Fruit fly (Drosophila melanogaster): ENCODE results near the gene CG17242.

CG17242 gene

DNA sequence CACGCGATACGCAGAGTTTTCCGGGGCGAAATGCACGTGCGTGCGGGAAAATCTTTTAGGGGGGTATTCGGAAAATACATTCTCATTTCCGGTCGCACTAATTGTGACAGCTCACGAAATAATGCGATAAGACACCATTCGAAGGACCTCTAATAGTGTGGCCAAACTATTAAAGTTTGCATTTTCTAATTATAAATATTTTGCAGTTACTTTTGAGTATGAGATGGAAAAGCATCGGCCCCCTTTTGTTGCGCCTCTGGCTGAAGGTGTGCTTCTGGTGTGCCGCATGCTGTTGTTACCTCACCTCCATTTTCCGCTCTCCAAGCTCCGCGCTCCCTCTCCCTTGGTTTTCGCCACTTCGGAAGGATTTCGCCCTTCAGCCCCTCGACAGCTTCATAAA, 45.2 kb upstream of the CG17242 start (continued):
- TF ChIP-seq ttk (GFP tag; IDR thresholded peaks at IDR 0.05) (0 out of 2 replicates have a peak, but pooled peaks have one; percentile 31), CG12299 (tag; optimal IDR thresholded peaks at IDR 0.05) (no peak), Sry-β (GFP tag; optimal IDR thresholded peaks at IDR 0.05) (no peak), Rx (GFP tag; IDR thresholded peaks at IDR 0.05) (no peak), CG11695 (GFP tag; IDR thresholded peaks at IDR 0.05) (0 out of 3 replicates have a peak, but pooled peaks have one; percentile 13), CG30431 (GFP tag; optimal IDR thresholded peaks at IDR 0.05) (no peak), maf-S (GFP tag; optimal IDR thresholded peaks at IDR 0.05) (no peak), E2f2 (GFP tag; IDR thresholded peaks at IDR 0.05) (no peak), CG6765 (GFP tag; optimal IDR thresholded peaks at IDR 0.05) (no peak), cg (GFP tag; optimal IDR thresholded peaks at IDR 0.05) (no peak), CG2678 (tag; optimal IDR thresholded peaks at IDR 0.05) (peak; percentile 36), CG9215 (GFP tag; IDR thresholded peaks at IDR 0.05) (peak; percentile 31; the same call in 1 of the 2 replicates), abd-A (tag; optimal IDR thresholded peaks at IDR 0.05) (no peak), cato (GFP tag; optimal IDR thresholded peaks at IDR 0.05; ENCODE audit: borderline replicate concordance) (no peak), Meics (GFP tag; optimal IDR thresholded peaks at IDR 0.05) (peak; percentile 5), CG4707 (GFP tag; optimal IDR thresholded peaks at IDR 0.05) (no peak), slbo (GFP tag; IDR thresholded peaks at IDR 0.05) (peak; percentile 39; the same call in 1 of the 2 replicates), dysf (GFP tag; IDR thresholded peaks at IDR 0.05) (peak; percentile 52; the same call in 1 of the 3 replicates), CG18599 (GFP tag; optimal IDR thresholded peaks at IDR 0.05) (peak; percentile 68), CG3407 (GFP tag; optimal IDR thresholded peaks at IDR 0.05) (no peak), gfzf (GFP tag; optimal IDR thresholded peaks at IDR 0.05) (no peak), sna (GFP tag; IDR thresholded peaks at IDR 0.05; ENCODE audit: partially characterized antibody) (no peak), sob (GFP tag; IDR thresholded peaks at IDR 0.05) (no peak), CoRest (tag; optimal IDR thresholded peaks at IDR 0.05) (no peak), Ets65A (GFP tag) (no peak), gsb-n (tag; optimal IDR thresholded peaks at IDR 0.05) (no peak), lab (GFP tag; optimal IDR thresholded peaks at IDR 0.05) (peak; percentile 45), cwo (GFP tag; optimal IDR thresholded peaks at IDR 0.05) (peak; percentile 48), row (GFP tag; IDR thresholded peaks at IDR 0.05) (peak; percentile 54; the same call in 2 of the 3 replicates), danr (GFP tag; IDR thresholded peaks at IDR 0.05) (no peak), CG9932 (GFP tag; IDR thresholded peaks at IDR 0.05) (peak; percentile 34), CG3847 (GFP tag; IDR thresholded peaks at IDR 0.05) (peak; percentile 34)

dm6 chr2L:2311449-2311848, 42.5 kb upstream of the CG17242 start, which contains the start of gene eys:
eys (plus strand) TSS chr2L:2311680.
- TF ChIP-seq CG14014 (GFP tag; IDR thresholded peaks at IDR 0.05) (0 out of 2 replicates have a peak, but pooled peaks have one; percentile 15), CG16863 (GFP tag; optimal IDR thresholded peaks at IDR 0.05) (no peak), aop (GFP tag; IDR thresholded peaks at IDR 0.05) (no peak), Trl (optimal IDR thresholded peaks at IDR 0.05) (peak; percentile 11 to 29), Trl (GFP tag; optimal IDR thresholded peaks at IDR 0.05) (no peak), bbx (GFP tag; IDR thresholded peaks at IDR 0.05; ENCODE audit: partially characterized antibody) (no peak), CG7556 (GFP tag; optimal IDR thresholded peaks at IDR 0.05) (no peak), NFAT (GFP tag; IDR thresholded peaks at IDR 0.05) (no peak), Deaf1 (tag; optimal IDR thresholded peaks at IDR 0.05) (peak; percentile 90), CG3163 (GFP tag; optimal IDR thresholded peaks at IDR 0.05) (peak; percentile 29)

Data from whole organism, embryonic.